Worm (Caenorhabditis elegans) whole organism, late embryonic: Measurements from ENCODE around the gene mbr-1.

Source experiments
- K09A11.1 ChIP-seq: sonication (generic microtip); optimal IDR thresholded peaks from 2 replicates; lab custom pipeline; 2017; ENCODE audit warnings: antibody characterized with exemption, mild to moderate bottlenecking, missing genetic modification characterization, missing compliant biosample characterization; ENCODE audit not compliant: insufficient read depth
- ahr-1 ChIP-seq: sonication (generic microtip); optimal IDR thresholded peaks from 2 replicates; lab custom pipeline; 2016; ENCODE audit warnings: missing genetic modification characterization, missing compliant biosample characterization
- ama-1 ChIP-seq: fragments of 150-350 bp; optimal IDR thresholded peaks from 2 replicates; lab custom pipeline; 2014
- elt-4 ChIP-seq: sonication (generic microtip); optimal IDR thresholded peaks from 2 replicates; lab custom pipeline; 2016; ENCODE audit warnings: missing genetic modification characterization, missing compliant biosample characterization
- hlh-6 ChIP-seq: sonication (generic microtip); optimal IDR thresholded peaks from 2 replicates; lab custom pipeline; 2016; ENCODE audit warnings: missing genotype, missing genetic modification characterization, missing compliant biosample characterization
- lim-6 ChIP-seq: sonication (generic microtip); optimal IDR thresholded peaks from 2 replicates; lab custom pipeline; 2016; ENCODE audit warnings: missing genetic modification characterization, missing compliant biosample characterization
- pat-9 ChIP-seq: fragments of 200-800 bp; sonication (Bioruptor generic); optimal IDR thresholded peaks from 2 replicates; lab custom pipeline; 2018; ENCODE audit warnings: mild to moderate bottlenecking, missing genetic modification characterization, moderate library complexity, missing compliant biosample characterization
- pha-2 ChIP-seq: sonication (generic microtip); optimal IDR thresholded peaks from 2 replicates; lab custom pipeline; 2017; ENCODE audit warnings: mild to moderate bottlenecking, missing genetic modification characterization, missing compliant biosample characterization
- pqm-1 ChIP-seq: sonication (generic microtip); optimal IDR thresholded peaks from 2 replicates; lab custom pipeline; 2016; ENCODE audit warnings: missing genetic modification characterization, missing compliant biosample characterization
- syd-9 ChIP-seq: sonication (generic microtip); optimal IDR thresholded peaks from 2 replicates; lab custom pipeline; 2016; ENCODE audit warnings: mild to moderate bottlenecking, missing genetic modification characterization, moderate library complexity, missing compliant biosample characterization
- tbx-2 ChIP-seq: sonication (generic microtip); optimal IDR thresholded peaks from 2 replicates; lab custom pipeline; 2016; ENCODE audit warnings: missing genetic modification characterization, missing compliant biosample characterization

DNA sequence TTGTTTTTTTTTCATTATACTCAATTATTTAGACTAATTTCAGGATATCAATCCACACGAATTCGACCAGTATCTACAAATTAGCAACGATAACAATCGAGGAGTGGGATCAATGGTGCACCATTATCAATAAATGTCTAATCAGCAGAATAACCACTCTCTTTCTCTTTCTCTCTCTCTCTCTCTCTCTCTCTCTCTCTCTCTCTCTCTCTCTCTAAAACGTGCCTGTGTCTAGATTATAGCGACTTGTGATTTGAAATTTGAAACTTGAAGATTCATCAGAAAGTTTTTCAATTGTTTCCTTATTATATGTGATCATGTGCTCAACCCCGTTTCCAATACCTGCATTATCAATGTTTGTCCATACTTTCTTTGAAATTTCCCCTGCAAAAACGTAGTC lies 27.6 kb downstream of the mbr-1 start:
- TF ChIP-seq pha-2 (tag; lab: Kevin White, UChicago) (no peak), hlh-6 (tag; lab: Kevin White, UChicago) (no peak), ama-1 (lab: Kevin White, UChicago) (no peak), ahr-1 (tag; lab: Kevin White, UChicago) (no peak), syd-9 (tag; lab: Kevin White, UChicago) (no peak), lim-6 (tag; lab: Kevin White, UChicago) (no peak), tbx-2 (tag; lab: Kevin White, UChicago) (no peak), K09A11.1 (tag; lab: Kevin White, UChicago) (no peak), pat-9 (tag; lab: Kevin White, UChicago) (no peak), pqm-1 (no peak), elt-4 (no peak)
